Worm (Caenorhabditis elegans) whole organism, L3 larva: ENCODE measurements around the gene C05E11.2.

Experiments used
- R02D3.7 ChIP-seq: fragments of 150-350 bp; optimal IDR thresholded peaks from 2 replicates; lab custom pipeline; 2014; ENCODE audit warnings: missing biosample characterization, missing genetic modification characterization
- ZK546.5 ChIP-seq: sonication (generic microtip); optimal IDR thresholded peaks from 2 replicates; lab custom pipeline; 2017; ENCODE audit warnings: missing biosample characterization, missing genetic modification characterization
- aly-2 ChIP-seq: fragments of 150-350 bp; optimal IDR thresholded peaks from 2 replicates; lab custom pipeline; 2014; ENCODE audit warnings: missing biosample characterization, missing genetic modification characterization
- ama-1 ChIP-seq: fragments of 150-350 bp; optimal IDR thresholded peaks from 2 replicates; lab custom pipeline; 2018
- ceh-28 ChIP-seq: fragments of 150-350 bp; optimal IDR thresholded peaks from 2 replicates; lab custom pipeline; 2014; ENCODE audit warnings: missing biosample characterization, missing genetic modification reagents, missing genetic modification characterization
- ceh-82 ChIP-seq: fragments of 150-350 bp; optimal IDR thresholded peaks from 2 replicates; lab custom pipeline; 2014; ENCODE audit warnings: missing biosample characterization, missing genetic modification characterization
- ceh-9 ChIP-seq: sonication (generic microtip); optimal IDR thresholded peaks from 2 replicates; lab custom pipeline; 2018; ENCODE audit warnings: missing biosample characterization, missing genetic modification characterization
- daf-12 ChIP-seq: fragments of 150-350 bp; optimal IDR thresholded peaks from 2 replicates; lab custom pipeline; 2014; ENCODE audit warnings: missing biosample characterization, missing genetic modification reagents, missing genetic modification characterization
- egl-27 ChIP-seq: sonication (generic microtip); optimal IDR thresholded peaks from 4 replicates; lab custom pipeline; 2017; ENCODE audit warnings: missing biosample characterization, missing genetic modification reagents, missing genetic modification characterization
- egl-5 ChIP-seq: fragments of 150-350 bp; optimal IDR thresholded peaks from 2 replicates; lab custom pipeline; 2017; ENCODE audit warnings: missing biosample characterization, missing genetic modification reagents, missing genetic modification characterization, inconsistent platforms
- elt-1 ChIP-seq: fragments of 150-350 bp; optimal IDR thresholded peaks from 2 replicates; lab custom pipeline; 2014; ENCODE audit warnings: missing biosample characterization, missing genetic modification characterization
- elt-2 ChIP-seq: sonication (generic microtip); optimal IDR thresholded peaks from 2 replicates; lab custom pipeline; 2016; ENCODE audit warnings: missing genetic modification reagents, mild to moderate bottlenecking, missing genetic modification characterization, missing compliant biosample characterization
- elt-3 ChIP-seq, 3 experiments: fragments of 150-350 bp in 1 of 3; sonication (generic microtip) in 2 of 3; optimal IDR thresholded peaks; 2 replicates in 2 of 3; 4 replicates in 1 of 3; lab custom pipeline; 2014 to 2017; ENCODE audit warnings: missing biosample characterization in 3 of 3, missing genetic modification characterization in 3 of 3
- fkh-10 ChIP-seq: sonication (generic microtip); optimal IDR thresholded peaks from 2 replicates; lab custom pipeline; 2017; ENCODE audit warnings: missing biosample characterization, missing genetic modification reagents, missing genetic modification characterization
- fkh-2 ChIP-seq: fragments of 150-350 bp; optimal IDR thresholded peaks from 2 replicates; lab custom pipeline; 2014; ENCODE audit warnings: missing biosample characterization, missing genetic modification reagents, missing genetic modification characterization
- fos-1 ChIP-seq: fragments of 150-350 bp; optimal IDR thresholded peaks from 2 replicates; lab custom pipeline; 2014; ENCODE audit warnings: missing biosample characterization, missing genetic modification characterization
- hmg-11 ChIP-seq: sonication (generic microtip); optimal IDR thresholded peaks from 2 replicates; lab custom pipeline; 2016; ENCODE audit warnings: missing genetic modification characterization, missing compliant biosample characterization
- lin-39 ChIP-seq: fragments of 150-350 bp; optimal IDR thresholded peaks from 2 replicates; lab custom pipeline; 2018; ENCODE audit warnings: missing biosample characterization, missing genetic modification reagents, missing genetic modification characterization
- mdl-1 ChIP-seq: fragments of 150-350 bp; optimal IDR thresholded peaks from 2 replicates; lab custom pipeline; 2014; ENCODE audit warnings: missing biosample characterization, missing genetic modification characterization
- mml-1 ChIP-seq: fragments of 150-350 bp; sonication (generic microtip); optimal IDR thresholded peaks from 3 replicates; lab custom pipeline; 2014; ENCODE audit warnings: missing biosample characterization, missing genetic modification characterization
- nfya-1 ChIP-seq: sonication (generic microtip); optimal IDR thresholded peaks from 2 replicates; lab custom pipeline; 2017; ENCODE audit warnings: missing genetic modification characterization, mild to moderate bottlenecking, missing compliant biosample characterization, antibody characterized with exemption, moderate library complexity; ENCODE audit not compliant: insufficient read depth
- nhr-11 ChIP-seq: fragments of 150-350 bp; optimal IDR thresholded peaks from 2 replicates; lab custom pipeline; 2014; ENCODE audit warnings: missing biosample characterization, missing genetic modification characterization
- nhr-25 ChIP-seq: sonication (generic microtip); optimal IDR thresholded peaks from 2 replicates; lab custom pipeline; 2017; ENCODE audit warnings: missing biosample characterization, missing genetic modification characterization
- nhr-67 ChIP-seq: fragments of 150-350 bp; optimal IDR thresholded peaks from 2 replicates; lab custom pipeline; 2014; ENCODE audit warnings: missing biosample characterization, missing genetic modification characterization
- nhr-76 ChIP-seq: fragments of 150-350 bp; sonication (generic microtip); optimal IDR thresholded peaks from 5 replicates; lab custom pipeline; 2014; ENCODE audit warnings: missing biosample characterization, missing genetic modification characterization
- nhr-77 ChIP-seq: fragments of 150-350 bp; optimal IDR thresholded peaks from 2 replicates; lab custom pipeline; 2014; ENCODE audit warnings: missing biosample characterization, missing genetic modification characterization
- pha-4 ChIP-seq: fragments of 150-350 bp; optimal IDR thresholded peaks from 2 replicates; lab custom pipeline; 2014; ENCODE audit warnings: missing biosample characterization, missing genetic modification reagents, missing genetic modification characterization
- sea-2 ChIP-seq: fragments of 150-350 bp; sonication (generic microtip); optimal IDR thresholded peaks from 4 replicates; lab custom pipeline; 2014; ENCODE audit warnings: missing biosample characterization, missing genetic modification reagents, missing genetic modification characterization
- skn-1 ChIP-seq: fragments of 150-350 bp; optimal IDR thresholded peaks from 2 replicates; lab custom pipeline; 2014; ENCODE audit warnings: missing biosample characterization, missing genetic modification characterization
- snpc-4 ChIP-seq: fragments of 150-350 bp; optimal IDR thresholded peaks from 2 replicates; lab custom pipeline; 2014; ENCODE audit warnings: missing biosample characterization, missing genetic modification characterization
- tbx-2 ChIP-seq: sonication (generic microtip); optimal IDR thresholded peaks from 2 replicates; lab custom pipeline; 2016; ENCODE audit warnings: mild to moderate bottlenecking, missing genetic modification characterization, missing compliant biosample characterization
- unc-39 ChIP-seq: sonication (generic microtip); optimal IDR thresholded peaks from 4 replicates; lab custom pipeline; 2017; ENCODE audit warnings: missing biosample characterization, missing genetic modification characterization
- unc-62 ChIP-seq: fragments of 150-350 bp; sonication (generic microtip); optimal IDR thresholded peaks from 4 replicates; lab custom pipeline; 2014; ENCODE audit warnings: missing biosample characterization, missing genetic modification reagents, missing genetic modification characterization
- ztf-11 ChIP-seq: fragments of 150-350 bp; optimal IDR thresholded peaks from 2 replicates; lab custom pipeline; 2014; ENCODE audit warnings: missing biosample characterization, missing genetic modification characterization
- ztf-4 ChIP-seq: fragments of 150-350 bp; optimal IDR thresholded peaks from 2 replicates; lab custom pipeline; 2014; ENCODE audit warnings: missing biosample characterization, missing genetic modification characterization

Gene C05E11.2

DNA sequence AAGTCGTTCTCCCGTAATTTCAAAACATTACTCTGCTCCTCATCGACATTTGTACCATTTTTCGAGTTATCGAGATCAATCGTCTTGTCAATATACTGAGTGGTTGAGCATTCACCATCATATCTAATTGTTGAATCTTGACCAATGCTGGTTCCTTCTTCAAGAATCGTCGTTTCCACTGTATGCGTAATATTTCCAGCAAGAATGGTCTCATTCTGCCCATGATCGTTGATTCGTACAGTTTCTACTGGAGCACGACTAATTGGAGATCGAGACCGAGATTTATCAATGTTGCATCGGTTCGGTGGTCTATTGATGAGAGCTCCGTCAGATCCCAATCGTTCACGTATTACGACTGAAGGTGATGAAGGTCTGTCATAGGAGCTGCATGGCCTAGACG is 12.8 kb downstream of the C05E11.2 start:
- TF ChIP-seq ceh-9 (tag; lab: Kevin White, UChicago) (no peak), ZK546.5 (tag; lab: Kevin White, UChicago) (no peak), mdl-1 (tag; lab: Kevin White, UChicago) (no peak), pha-4 (tag; lab: Kevin White, UChicago) (no peak), nhr-11 (tag; lab: Kevin White, UChicago) (no peak), ceh-82 (tag; lab: Kevin White, UChicago) (no peak), elt-2 (tag; lab: Kevin White, UChicago) (no peak)

- TF ChIP-seq ztf-4 (tag; lab: Kevin White, UChicago), result no peak
- TF ChIP-seq fkh-10 (GFP tag; lab: Kevin White, UChicago), result no peak
- no peak for TF ChIP-seq ceh-9 (tag; lab: Kevin White, UChicago)
- TF ChIP-seq elt-2 (tag; lab: Kevin White, UChicago), result no peak
- TF ChIP-seq nhr-76, result no peak
- TF ChIP-seq hmg-11 (tag; lab: Kevin White, UChicago), result no peak
- no peak for TF ChIP-seq fos-1 (tag; lab: Kevin White, UChicago)
- TF ChIP-seq unc-62 (GFP tag; lab: Kevin White, UChicago), result no peak
- no peak for TF ChIP-seq snpc-4 (tag; lab: Kevin White, UChicago)
- no peak for TF ChIP-seq egl-27 (tag; lab: Kevin White, UChicago)
- TF ChIP-seq daf-12 (tag; lab: Kevin White, UChicago), result no peak
Observed at ce11 chrX:4600987-4601386, 14.3 kb downstream of the C05E11.2 start.

ce11 chrX:4604185-4604584 is 17.5 kb downstream of the C05E11.2 start:
- TF ChIP-seq nhr-76, result no peak
- TF ChIP-seq nhr-77, result no peak
- no peak for TF ChIP-seq fkh-2 (tag; lab: Kevin White, UChicago)
- no peak for TF ChIP-seq mdl-1 (tag; lab: Kevin White, UChicago)
- TF ChIP-seq fkh-10 (GFP tag; lab: Kevin White, UChicago), result no peak
- TF ChIP-seq elt-1, result no peak
- no peak for TF ChIP-seq aly-2 (tag; lab: Kevin White, UChicago)
- no peak for TF ChIP-seq egl-5 (tag; lab: Kevin White, UChicago)
- TF ChIP-seq hmg-11 (tag; lab: Kevin White, UChicago), result no peak
- no peak for TF ChIP-seq elt-3 (tag; optimal IDR thresholded peaks at IDR 0.05; lab: Kevin White, UChicago)
- no peak for TF ChIP-seq pha-4 (tag; lab: Kevin White, UChicago)
- TF ChIP-seq ceh-9 (tag; lab: Kevin White, UChicago), result no peak
- no peak for TF ChIP-seq nfya-1 (tag; lab: Kevin White, UChicago)
- TF ChIP-seq ceh-28 (tag; lab: Kevin White, UChicago), result no peak
- no peak for TF ChIP-seq skn-1 (tag; lab: Kevin White, UChicago)
- TF ChIP-seq ama-1 (lab: Kevin White, UChicago), result no peak
- no peak for TF ChIP-seq egl-27 (tag; lab: Kevin White, UChicago)
- no peak for TF ChIP-seq unc-39
- no peak for TF ChIP-seq R02D3.7
- TF ChIP-seq tbx-2 (tag; lab: Kevin White, UChicago), result no peak
- TF ChIP-seq, all 47 proteins: peak for 0

DNA sequence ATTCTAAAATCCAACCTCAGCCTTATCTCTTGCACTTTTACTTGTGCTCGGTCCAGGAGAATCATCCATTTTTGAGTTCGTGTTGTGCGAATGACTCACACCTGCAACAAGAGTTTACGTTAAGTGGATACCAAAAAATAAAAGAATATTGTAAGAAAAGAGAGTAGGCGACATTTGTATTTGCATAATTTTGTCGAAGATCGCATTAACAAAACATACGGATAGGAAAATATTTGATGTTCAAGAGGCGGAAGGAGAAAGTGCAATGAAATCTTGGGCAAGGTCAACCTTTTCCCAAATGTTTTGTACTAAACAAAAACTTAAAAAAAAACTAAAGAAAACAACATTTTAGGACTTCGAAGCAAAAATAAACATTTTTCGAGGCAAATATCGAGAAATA is 19.1 kb downstream of the C05E11.2 start, which contains the start of gene spat-3:
spat-3 (minus strand) TSS at position 101 of the 400 bp plus-strand sequence.
- no peak for TF ChIP-seq ceh-9 (tag; lab: Kevin White, UChicago)
- no peak for TF ChIP-seq snpc-4 (tag; lab: Kevin White, UChicago)
- no peak for TF ChIP-seq nhr-76
- TF ChIP-seq ZK546.5 (tag; lab: Kevin White, UChicago), result no peak
- TF ChIP-seq nhr-67 (tag; lab: Kevin White, UChicago), result no peak
- TF ChIP-seq skn-1 (tag; lab: Kevin White, UChicago), result no peak
- TF ChIP-seq pha-4 (tag; lab: Kevin White, UChicago), result no peak
- no peak for TF ChIP-seq ztf-11 (tag; lab: Kevin White, UChicago)
- TF ChIP-seq mml-1 (tag; lab: Kevin White, UChicago), result no peak
- no peak for TF ChIP-seq ztf-4 (tag; lab: Kevin White, UChicago)
- TF ChIP-seq ceh-82 (tag; lab: Kevin White, UChicago), result no peak
- no peak for TF ChIP-seq sea-2 (GFP tag; lab: Kevin White, UChicago)
- no peak for TF ChIP-seq hmg-11 (tag; lab: Kevin White, UChicago)
- no peak for TF ChIP-seq nhr-25 (tag; lab: Kevin White, UChicago)
- no peak for TF ChIP-seq lin-39
